Worm (Caenorhabditis elegans): ENCODE results near the gene clec-122.

ce11 chrII:3096060-3096459 lies 9.8 kb upstream of the clec-122 start, which contains the start of gene srg-23:
- TF ChIP-seq fkh-10 (GFP tag; optimal IDR thresholded peaks at IDR 0.05) (no peak), unc-62 (GFP tag; optimal IDR thresholded peaks at IDR 0.05 in 1 of 2) (no peak), unc-62 (tag; optimal IDR thresholded peaks at IDR 0.05) (no peak), ZK546.5 (tag; optimal IDR thresholded peaks at IDR 0.05) (no peak), pqm-1 (tag; optimal IDR thresholded peaks at IDR 0.05) (no peak), aly-2 (tag; optimal IDR thresholded peaks at IDR 0.05) (no peak), lin-29 (GFP tag; IDR thresholded peaks at IDR 0.05) (no peak), ctbp-1 (GFP tag; IDR thresholded peaks at IDR 0.05) (no peak), F10B5.3 (tag; optimal IDR thresholded peaks at IDR 0.05) (no peak)

Data from whole organism, L4 larva.